Worm (Caenorhabditis elegans): Measurements from ENCODE around the gene fce-2.

DNA sequence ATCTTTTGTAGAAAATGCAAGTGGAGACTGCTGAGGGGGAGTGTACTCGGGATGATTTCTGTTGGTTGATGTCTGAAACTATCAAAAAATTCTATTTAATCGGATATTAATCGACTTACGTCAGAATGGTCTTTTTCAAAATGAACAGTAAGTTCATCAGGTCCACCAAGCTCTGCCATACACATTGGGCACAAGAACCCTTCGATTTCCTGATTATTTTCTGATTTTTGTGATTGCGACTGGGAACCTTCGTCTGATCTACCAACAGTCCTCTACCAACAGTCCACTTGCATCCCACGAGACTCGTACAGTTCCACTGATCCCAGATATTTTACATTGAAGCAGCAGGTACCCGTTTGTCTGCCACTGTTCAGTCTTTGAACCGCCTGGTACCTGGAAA, 49.9 kb downstream of the fce-2 start:
- TF ChIP-seq alr-1 (tag; optimal IDR thresholded peaks at IDR 0.05; ENCODE audit: borderline replicate concordance) = no peak
- TF ChIP-seq nhr-77 (tag; optimal IDR thresholded peaks at IDR 0.05) = no peak
- no peak for TF ChIP-seq fkh-4 (tag; optimal IDR thresholded peaks at IDR 0.05; ENCODE audit: borderline replicate concordance)
- no peak for TF ChIP-seq mab-9 (GFP tag; IDR thresholded peaks at IDR 0.05)
- no peak for TF ChIP-seq elt-2 (tag; optimal IDR thresholded peaks at IDR 0.05)
- no peak for TF ChIP-seq xbp-1 (tag; optimal IDR thresholded peaks at IDR 0.05)
- no peak for TF ChIP-seq ces-1 (GFP tag; optimal IDR thresholded peaks at IDR 0.05)
